Fruit fly (Drosophila melanogaster) whole organism, embryonic: Measurements from ENCODE around the gene Mst98Cb.

ENCODE experiments used
- Abd-B ChIP-seq: fragments of 200-800 bp; sonication (Bioruptor generic); optimal IDR thresholded peaks from 2 replicates; lab custom pipeline; 2018; ENCODE audit warnings: missing biosample characterization, mild to moderate bottlenecking, missing genetic modification characterization, moderate library complexity
- Asciz ChIP-seq: fragments of 200-800 bp; sonication (Bioruptor generic); optimal IDR thresholded peaks from 2 replicates; lab custom pipeline; 2017; ENCODE audit warnings: missing biosample characterization, mild to moderate bottlenecking, missing genetic modification characterization, missing genetic modification reagents
- Atf6 ChIP-seq: fragments of 200-800 bp; sonication (Bioruptor generic); IDR thresholded peaks from 2 replicates; pipeline ENCODE4 v1.3.6; 2022; ENCODE audit warnings: missing biosample characterization, missing genetic modification characterization
- Awh ChIP-seq: fragments of 200-800 bp; sonication (Bioruptor generic); IDR thresholded peaks from 2 replicates; pipeline ENCODE4, ENCODE4 v1.3.6; 2022; ENCODE audit warnings: missing biosample characterization, missing genetic modification characterization
- Blimp-1 ChIP-seq: fragments of 200-800 bp; sonication (Bioruptor generic); optimal IDR thresholded peaks from 3 replicates; lab custom pipeline; 2018; ENCODE audit warnings: missing biosample characterization, missing genetic modification characterization, mild to moderate bottlenecking, moderate library complexity, missing genetic modification reagents
- CG11695 ChIP-seq: fragments of 200-800 bp; sonication (Bioruptor generic); IDR thresholded peaks from 3 replicates; pipeline ENCODE4 v1.3.6; 2022; ENCODE audit warnings: missing biosample characterization, missing genetic modification characterization
- CG12391 ChIP-seq: fragments of 200-800 bp; sonication (Bioruptor generic); optimal IDR thresholded peaks from 3 replicates; lab custom pipeline; 2018; ENCODE audit warnings: missing biosample characterization, mild to moderate bottlenecking, missing genetic modification characterization, moderate library complexity
- CG12659 ChIP-seq: fragments of 200-800 bp; sonication (Bioruptor generic); optimal IDR thresholded peaks from 3 replicates; lab custom pipeline; 2017; ENCODE audit warnings: mild to moderate bottlenecking, missing biosample characterization, missing genetic modification reagents, missing genetic modification characterization
- CG12942 ChIP-seq: fragments of 200-800 bp; sonication (Bioruptor generic); optimal IDR thresholded peaks from 3 replicates; lab custom pipeline; 2016; ENCODE audit warnings: missing biosample characterization, missing genetic modification characterization
- CG13424 ChIP-seq: fragments of 200-800 bp; sonication (Bioruptor generic); optimal IDR thresholded peaks from 2 replicates; lab custom pipeline; 2019; ENCODE audit warnings: missing biosample characterization, mild to moderate bottlenecking, missing genetic modification characterization, moderate library complexity
- CG15514 ChIP-seq: fragments of 200-800 bp; sonication (Bioruptor generic); optimal IDR thresholded peaks from 3 replicates; lab custom pipeline; 2017; ENCODE audit warnings: missing biosample characterization, missing genetic modification characterization, mild to moderate bottlenecking, moderate library complexity, missing genetic modification reagents
- CG16779 ChIP-seq: fragments of 200-800 bp; sonication (Bioruptor generic); IDR thresholded peaks from 2 replicates; pipeline ENCODE4 v1.3.6; 2022; ENCODE audit warnings: missing biosample characterization, missing genetic modification characterization
- CG17359 ChIP-seq: fragments of 200-800 bp; sonication (Bioruptor generic); optimal IDR thresholded peaks from 3 replicates; lab custom pipeline; 2018; ENCODE audit warnings: missing biosample characterization, mild to moderate bottlenecking, missing genetic modification characterization, moderate library complexity
- CG17385 ChIP-seq: fragments of 200-800 bp; sonication (Bioruptor generic); optimal IDR thresholded peaks from 3 replicates; lab custom pipeline; 2018; ENCODE audit warnings: missing biosample characterization, mild to moderate bottlenecking, missing genetic modification characterization
- CG18599 ChIP-seq: fragments of 200-800 bp; sonication (Bioruptor generic); optimal IDR thresholded peaks from 3 replicates; lab custom pipeline; 2017; ENCODE audit warnings: missing biosample characterization, missing genetic modification characterization, mild to moderate bottlenecking, moderate library complexity, missing genetic modification reagents
- CG2678 ChIP-seq: fragments of 200-800 bp; sonication (Bioruptor generic); optimal IDR thresholded peaks from 3 replicates; lab custom pipeline; 2019; ENCODE audit warnings: missing biosample characterization, mild to moderate bottlenecking, missing genetic modification characterization, moderate library complexity
- CG2889 ChIP-seq: fragments of 200-800 bp; sonication (Bioruptor generic); IDR thresholded peaks from 3 replicates; pipeline ENCODE4 v1.3.6; 2022; ENCODE audit warnings: missing biosample characterization, missing genetic modification characterization
- CG34224 ChIP-seq: fragments of 200-800 bp; sonication (Bioruptor generic); IDR thresholded peaks from 3 replicates; pipeline ENCODE4 v1.3.6; 2022; ENCODE audit warnings: missing biosample characterization, missing genetic modification characterization; ENCODE audit not compliant: partially characterized antibody
- CG34422 ChIP-seq: fragments of 200-800 bp; sonication (Bioruptor generic); IDR thresholded peaks from 3 replicates; pipeline ENCODE4 v1.3.6; 2022; ENCODE audit warnings: missing biosample characterization, missing genetic modification characterization
- CG6254 ChIP-seq: fragments of 200-800 bp; sonication (Bioruptor generic); optimal IDR thresholded peaks from 3 replicates; lab custom pipeline; 2017; ENCODE audit warnings: mild to moderate bottlenecking, missing biosample characterization, missing genetic modification reagents, missing genetic modification characterization
- CG6765 ChIP-seq: fragments of 200-800 bp; sonication (Bioruptor generic); optimal IDR thresholded peaks from 3 replicates; lab custom pipeline; 2017; ENCODE audit warnings: missing biosample characterization, mild to moderate bottlenecking, missing genetic modification characterization
- CG6854 ChIP-seq: fragments of 200-800 bp; sonication (Bioruptor generic); optimal IDR thresholded peaks from 3 replicates; lab custom pipeline; 2017; ENCODE audit warnings: missing biosample characterization, mild to moderate bottlenecking, missing genetic modification characterization
- CG7372 ChIP-seq: fragments of 200-800 bp; sonication (Bioruptor generic); IDR thresholded peaks from 2 replicates; pipeline ENCODE4 v1.3.6; 2022; ENCODE audit warnings: missing biosample characterization, missing genetic modification characterization
- CG7556 ChIP-seq: fragments of 200-800 bp; sonication (Bioruptor generic); optimal IDR thresholded peaks from 2 replicates; lab custom pipeline; 2017; ENCODE audit warnings: missing biosample characterization, mild to moderate bottlenecking, missing genetic modification characterization
- Dip2 ChIP-seq: fragments of 200-800 bp; sonication (Bioruptor generic); IDR thresholded peaks from 2 replicates; pipeline ENCODE4 v1.3.6; 2022; ENCODE audit warnings: missing biosample characterization, missing genetic modification characterization
- Dref ChIP-seq: fragments of 200-800 bp; sonication (Bioruptor generic); IDR thresholded peaks from 2 replicates; pipeline ENCODE4 v1.3.6; 2022; ENCODE audit warnings: missing biosample characterization, missing genetic modification characterization
- Ets65A ChIP-seq: fragments of 200-800 bp; sonication (Bioruptor generic); peaks from one replicate; lab custom pipeline; 2016; ENCODE audit warnings: missing biosample characterization, missing genetic modification characterization
- PHDP ChIP-seq: fragments of 200-800 bp; sonication (Bioruptor generic); optimal IDR thresholded peaks from 3 replicates; lab custom pipeline; 2018; ENCODE audit warnings: missing biosample characterization, mild to moderate bottlenecking, missing genetic modification characterization, moderate library complexity
- Scr ChIP-seq: fragments of 200-800 bp; sonication (Bioruptor generic); IDR thresholded peaks from 2 replicates; pipeline ENCODE4 v1.3.6; 2022; ENCODE audit warnings: missing biosample characterization, missing genetic modification characterization; ENCODE audit not compliant: partially characterized antibody
- Sox102F ChIP-seq: fragments of 200-800 bp; sonication (Bioruptor generic); optimal IDR thresholded peaks from 2 replicates; lab custom pipeline; 2018; ENCODE audit warnings: missing biosample characterization, mild to moderate bottlenecking, missing genetic modification characterization, moderate library complexity
- dysf ChIP-seq: fragments of 200-800 bp; sonication (Bioruptor generic); IDR thresholded peaks from 3 replicates; pipeline ENCODE4 v1.3.6; 2022; ENCODE audit warnings: missing biosample characterization, missing genetic modification characterization
- ewg ChIP-seq: fragments of 200-800 bp; sonication (Bioruptor generic); optimal IDR thresholded peaks from 3 replicates; lab custom pipeline; 2017; ENCODE audit warnings: mild to moderate bottlenecking, missing biosample characterization, missing genetic modification reagents, missing genetic modification characterization
- gem ChIP-seq: fragments of 200-800 bp; sonication (Bioruptor generic); optimal IDR thresholded peaks from 2 replicates; lab custom pipeline; 2019; ENCODE audit warnings: missing biosample characterization, mild to moderate bottlenecking, missing genetic modification characterization, moderate library complexity
- grn ChIP-seq: fragments of 200-800 bp; sonication (Bioruptor generic); optimal IDR thresholded peaks from 3 replicates; lab custom pipeline; 2017; ENCODE audit warnings: missing biosample characterization, missing genetic modification characterization
- h ChIP-seq: fragments of >200 bp; optimal IDR thresholded peaks from 2 replicates; lab custom pipeline; 2017
- ind ChIP-seq: fragments of 200-800 bp; sonication (Bioruptor generic); optimal IDR thresholded peaks from 3 replicates; lab custom pipeline; 2016; ENCODE audit warnings: missing biosample characterization, missing genetic modification characterization
- klu ChIP-seq: fragments of 200-800 bp; sonication (Bioruptor generic); IDR thresholded peaks from 2 replicates; pipeline ENCODE4 v1.3.6; 2022; ENCODE audit warnings: missing biosample characterization, missing genetic modification characterization
- lab ChIP-seq: fragments of 200-800 bp; sonication (Bioruptor generic); optimal IDR thresholded peaks from 3 replicates; lab custom pipeline; 2017; ENCODE audit warnings: missing biosample characterization, missing genetic modification characterization, mild to moderate bottlenecking, moderate library complexity, missing genetic modification reagents
- prd ChIP-seq, 3 experiments: fragments of >200 bp in 2 of 3; fragments of 200-800 bp in 1 of 3; sonication (Bioruptor generic) in 1 of 3; optimal IDR thresholded peaks in 2 of 3; IDR thresholded peaks in 1 of 3; 2 replicates in 2 of 3; 3 replicates in 1 of 3; pipeline versions ENCODE4 v1.3.6 to Lab custom; 2017 to 2022; ENCODE audit warnings: missing biosample characterization in 1 of 3, missing genetic modification characterization in 1 of 3
- ranshi ChIP-seq: fragments of 200-800 bp; sonication (Bioruptor generic); IDR thresholded peaks from 2 replicates; pipeline ENCODE4 v1.3.6; 2022; ENCODE audit warnings: missing biosample characterization, missing genetic modification characterization
- sd ChIP-seq: fragments of 200-800 bp; sonication (Bioruptor generic); optimal IDR thresholded peaks from 3 replicates; lab custom pipeline; 2018; ENCODE audit warnings: missing biosample characterization, mild to moderate bottlenecking, missing genetic modification characterization, moderate library complexity
- sens ChIP-seq: fragments of 200-800 bp; sonication (Bioruptor generic); peaks from one replicate; lab custom pipeline; 2016; ENCODE audit warnings: missing biosample characterization, missing genetic modification characterization
- sisA ChIP-seq: fragments of 200-800 bp; sonication (Bioruptor generic); IDR thresholded peaks from 2 replicates; pipeline ENCODE4 v1.3.6; 2022; ENCODE audit warnings: missing biosample characterization, missing genetic modification characterization
- slou ChIP-seq: fragments of 200-800 bp; sonication (Bioruptor generic); optimal IDR thresholded peaks from 3 replicates; lab custom pipeline; 2016; ENCODE audit warnings: missing biosample characterization, missing genetic modification characterization
- sob ChIP-seq: fragments of 200-800 bp; sonication (Bioruptor generic); IDR thresholded peaks from 2 replicates; pipeline ENCODE4 v1.3.6; 2022; ENCODE audit warnings: missing biosample characterization, missing genetic modification characterization
- ssp ChIP-seq: fragments of 200-800 bp; sonication (Bioruptor generic); IDR thresholded peaks from 2 replicates; pipeline ENCODE4 v1.3.6; 2022; ENCODE audit warnings: missing biosample characterization, missing genetic modification characterization
- trh ChIP-seq: fragments of 200-800 bp; sonication (Bioruptor generic); optimal IDR thresholded peaks from 2 replicates; lab custom pipeline; 2016; ENCODE audit warnings: missing biosample characterization, missing genetic modification characterization
- tx ChIP-seq: fragments of 200-800 bp; sonication (Bioruptor generic); optimal IDR thresholded peaks from 2 replicates; lab custom pipeline; 2016; ENCODE audit warnings: missing biosample characterization, missing genetic modification characterization
- unpg ChIP-seq: fragments of 200-800 bp; sonication (Bioruptor generic); optimal IDR thresholded peaks from 3 replicates; lab custom pipeline; 2018; ENCODE audit warnings: missing biosample characterization, mild to moderate bottlenecking, missing genetic modification characterization, moderate library complexity
- vvl ChIP-seq: fragments of 200-800 bp; sonication (Bioruptor generic); IDR thresholded peaks from 2 replicates; pipeline ENCODE4 v1.3.6; 2022; ENCODE audit warnings: missing biosample characterization, missing genetic modification characterization

The Mst98Cb gene

DNA sequence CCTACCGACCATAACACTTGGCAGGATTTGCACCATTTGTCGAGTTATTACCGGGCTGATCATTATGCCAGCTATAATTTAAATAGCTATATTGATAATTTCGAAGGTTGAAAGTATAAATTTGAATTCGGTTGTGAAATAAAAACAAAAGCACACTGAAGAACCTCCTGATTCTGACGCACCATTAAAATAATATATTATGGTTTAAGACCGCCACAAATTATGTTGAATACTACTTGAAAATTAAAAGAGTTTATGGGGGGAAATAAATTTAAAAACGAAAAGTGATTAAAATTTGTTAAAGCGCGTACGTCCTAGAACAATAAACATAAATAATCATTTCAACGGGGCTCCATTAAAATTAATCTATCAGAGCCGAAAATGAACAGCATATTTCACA is 11.9 kb downstream of the Mst98Cb start, which contains the start of gene CG12516:
Gene CG12516, minus strand, starts transcription at position 101 of the 400 bp plus-strand sequence.
- TF ChIP-seq CG7372 (no peak), vvl (no peak), CG12659 (no peak), CG15514 (GFP tag; lab: Kevin White, UChicago) (no peak), trh (GFP tag; lab: Kevin White, UChicago) (no peak), CG2678 (tag; lab: Kevin White, UChicago) (no peak), sd (no peak), ssp (no peak), Awh (GFP tag; lab: Robert Waterston, UW) (no peak), Dref (no peak), CG34422 (no peak), CG11695 (no peak), CG12391 (no peak), CG7556 (GFP tag; lab: Kevin White, UChicago) (no peak), CG6254 (GFP tag; lab: Kevin White, UChicago) (no peak), Asciz (GFP tag; lab: Kevin White, UChicago) (no peak), ind (GFP tag; lab: Kevin White, UChicago) (no peak)

DNA sequence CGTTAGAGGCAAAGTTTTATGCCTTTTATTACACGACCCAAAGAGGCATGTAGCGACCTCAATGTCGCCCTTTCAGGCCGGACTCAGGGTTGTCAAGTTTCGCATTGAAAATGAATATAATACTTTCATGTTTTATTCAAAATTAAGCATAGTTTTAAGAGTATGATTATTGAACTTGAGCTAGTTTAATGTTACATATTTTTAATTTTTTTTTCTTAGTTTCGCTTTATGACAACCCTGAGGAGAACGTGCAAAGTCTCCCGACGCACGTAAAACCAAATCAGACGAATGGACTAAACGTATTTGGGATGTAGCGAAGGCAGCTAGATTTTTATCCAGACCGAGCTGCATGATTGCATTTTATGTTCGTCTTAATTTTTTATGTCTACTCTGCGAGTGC is 13.4 kb downstream of the Mst98Cb start:
- TF ChIP-seq unpg (peak; percentile 36), CG34224 (GFP tag; lab: Robert Waterston, UW) (no peak), tx (GFP tag; lab: Kevin White, UChicago) (no peak), sob (GFP tag; lab: Robert Waterston, UW) (0 out of 2 replicates have a peak, but pooled peaks have one; percentile 12), CG17385 (GFP tag; lab: Kevin White, UChicago) (peak; percentile 2), CG18599 (GFP tag; lab: Kevin White, UChicago) (peak; percentile 44), dysf (GFP tag; lab: Robert Waterston, UW) (peak; percentile 16; the same call in 1 of the 3 replicates), PHDP (tag; lab: Kevin White, UChicago) (peak; percentile 14), Sox102F (GFP tag; lab: Kevin White, UChicago) (peak; percentile 41), ranshi (no peak), slou (GFP tag; lab: Kevin White, UChicago) (no peak), CG13424 (tag; lab: Kevin White, UChicago) (peak; percentile 20), prd (optimal IDR thresholded peaks at IDR 0.05; lab: Kevin White, UChicago) (no peak), prd (GFP tag; IDR thresholded peaks at IDR 0.05; lab: Robert Waterston, UW) (peak; percentile 32; the same call in 2 of the 3 replicates), Scr (GFP tag; lab: Robert Waterston, UW) (no peak), CG16779 (GFP tag; lab: Robert Waterston, UW) (no peak), klu (no peak), Atf6 (GFP tag; lab: Robert Waterston, UW) (no peak), Dip2 (GFP tag; lab: Robert Waterston, UW) (no peak), gem (peak; percentile 51), Abd-B (GFP tag; lab: Kevin White, UChicago) (peak; percentile 38), sisA (no peak; the same call in 1 of the 2 replicates), CG2889 (no peak), CG12942 (GFP tag; lab: Kevin White, UChicago) (no peak), CG2678 (tag; lab: Kevin White, UChicago) (peak; percentile 38), grn (GFP tag; lab: Kevin White, UChicago) (no peak), Blimp-1 (peak; percentile 35), lab (GFP tag; lab: Kevin White, UChicago) (peak; percentile 17), h (lab: Kevin White, UChicago) (no peak), CG11695 (no peak), CG6854 (GFP tag; lab: Kevin White, UChicago) (no peak), Ets65A (GFP tag; lab: Kevin White, UChicago) (peak; percentile 86), CG6765 (GFP tag; lab: Kevin White, UChicago) (no peak), sens (peak; percentile 77), CG17359 (tag; lab: Kevin White, UChicago) (peak; percentile 30), ewg (GFP tag; lab: Kevin White, UChicago) (peak; percentile 0)
